Worm (Caenorhabditis elegans) whole organism, late embryonic: ENCODE data around the gene Y57G11C.46.

Experiments
- ama-1 ChIP-seq: fragments of 150-350 bp; optimal IDR thresholded peaks from 2 replicates; lab custom pipeline; 2014
- ceh-19 ChIP-seq: fragments of 200-800 bp; sonication (Bioruptor generic); optimal IDR thresholded peaks from 2 replicates; lab custom pipeline; 2018; ENCODE audit warnings: mild to moderate bottlenecking, missing genetic modification characterization, missing compliant biosample characterization
- ceh-45 ChIP-seq: fragments of 200-800 bp; sonication (Bioruptor generic); IDR thresholded peaks from 2 replicates; pipeline ENCODE4 v1.3.6; 2022; ENCODE audit warnings: missing genetic modification reagents, missing genetic modification characterization, missing compliant biosample characterization
- elt-2 ChIP-seq: sonication (generic microtip); optimal IDR thresholded peaks from 2 replicates; lab custom pipeline; 2016; ENCODE audit warnings: missing genetic modification reagents, missing genetic modification characterization, missing compliant biosample characterization
- fkh-6 ChIP-seq: sonication (generic microtip); optimal IDR thresholded peaks from 2 replicates; lab custom pipeline; 2016; ENCODE audit warnings: missing genetic modification characterization, missing compliant biosample characterization
- hlh-30 ChIP-seq: sonication (generic microtip); optimal IDR thresholded peaks from 2 replicates; lab custom pipeline; 2017; ENCODE audit warnings: antibody characterized with exemption, missing genetic modification characterization, missing compliant biosample characterization; ENCODE audit not compliant: insufficient read depth
- mec-3 ChIP-seq: sonication (generic microtip); optimal IDR thresholded peaks from 2 replicates; lab custom pipeline; 2016; ENCODE audit warnings: borderline replicate concordance, missing genetic modification characterization, missing compliant biosample characterization
- npax-4 ChIP-seq: sonication (generic microtip); optimal IDR thresholded peaks from 2 replicates; lab custom pipeline; 2016; ENCODE audit warnings: missing genetic modification characterization, missing compliant biosample characterization
- pag-3 ChIP-seq: sonication (generic microtip); optimal IDR thresholded peaks from 2 replicates; lab custom pipeline; 2016; ENCODE audit warnings: missing compliant biosample characterization, missing genetic modification characterization, borderline replicate concordance
- pha-4 ChIP-seq: fragments of 150-350 bp; optimal IDR thresholded peaks from 2 replicates; lab custom pipeline; 2018; ENCODE audit warnings: missing biosample characterization, missing genetic modification reagents, missing genetic modification characterization
- unc-55 ChIP-seq: sonication (generic microtip); optimal IDR thresholded peaks from 2 replicates; lab custom pipeline; 2017; ENCODE audit warnings: missing biosample characterization, missing genetic modification reagents, missing genetic modification characterization

DNA sequence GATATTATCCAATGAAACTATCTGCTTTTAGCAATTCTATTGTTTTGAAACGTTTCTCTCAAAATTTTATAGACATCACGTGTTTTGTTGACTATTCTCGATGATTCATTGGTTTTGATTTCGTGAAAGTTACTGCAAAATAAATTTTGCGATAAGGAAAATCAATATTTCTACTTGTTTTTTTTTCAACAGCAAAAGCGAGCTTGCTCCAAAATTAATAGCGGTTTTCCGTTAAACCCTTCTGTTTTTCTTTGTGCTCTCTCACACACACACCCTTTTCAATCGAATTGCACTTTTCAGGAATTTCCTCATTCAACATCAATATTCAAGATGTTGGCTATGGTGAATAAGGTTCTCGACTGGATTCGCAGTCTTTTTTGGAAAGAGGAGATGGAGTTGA lies 18.3 kb downstream of the Y57G11C.46 start, which contains the start of gene arl-8:
- no peak for TF ChIP-seq pha-4 (tag; lab: Kevin White, UChicago)
- TF ChIP-seq unc-55 (GFP tag; lab: Kevin White, UChicago), result no peak
- TF ChIP-seq elt-2 (tag; lab: Kevin White, UChicago), result no peak
- no peak for TF ChIP-seq ama-1 (lab: Kevin White, UChicago)
- no peak for TF ChIP-seq mec-3 (tag; lab: Kevin White, UChicago)
- no peak for TF ChIP-seq fkh-6 (tag; lab: Kevin White, UChicago)
- no peak for TF ChIP-seq pag-3 (tag; lab: Kevin White, UChicago)
- TF ChIP-seq hlh-30 (tag; lab: Kevin White, UChicago), result no peak
- no peak for TF ChIP-seq ceh-19 (GFP tag; lab: Kevin White, UChicago)
- TF ChIP-seq ceh-45 (GFP tag; lab: Robert Waterston, UW), result no peak
- no peak for TF ChIP-seq npax-4 (tag; lab: Kevin White, UChicago)
